Worm (Caenorhabditis elegans): ENCODE results near the gene arf-5.

DNA sequence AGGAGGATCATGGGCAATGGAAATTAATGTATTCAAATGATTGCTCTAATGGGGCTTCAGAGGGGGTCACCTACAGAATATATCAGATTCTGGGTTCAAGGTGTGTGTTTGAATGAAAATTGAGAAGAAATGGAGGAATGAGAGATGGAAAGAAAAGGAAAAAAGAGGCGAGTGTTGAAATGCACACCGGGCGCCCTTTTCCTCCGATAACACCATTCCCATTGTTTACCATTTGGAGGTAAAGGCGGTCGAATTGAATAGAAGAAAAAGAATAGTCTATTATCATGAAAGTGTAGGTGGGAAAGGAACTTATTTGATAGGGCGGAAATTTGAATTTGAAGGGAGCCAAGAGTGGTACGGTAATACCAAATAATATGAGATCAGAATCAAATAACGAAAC lies 23.1 kb downstream of the arf-5 start:
- TF ChIP-seq ceh-82 (tag; optimal IDR thresholded peaks at IDR 0.05): no peak
- no peak for TF ChIP-seq unc-62 (GFP tag; optimal IDR thresholded peaks at IDR 0.05 in 1 of 2)
- no peak for TF ChIP-seq unc-62 (tag; optimal IDR thresholded peaks at IDR 0.05)
- TF ChIP-seq nhr-6 (tag; optimal IDR thresholded peaks at IDR 0.05): no peak

Data from whole organism, L4 larva.